Worm (Caenorhabditis elegans) whole organism, L3 larva: ENCODE data around the gene somi-1.

ENCODE experiments used
- R02D3.7 ChIP-seq: fragments of 150-350 bp; optimal IDR thresholded peaks from 2 replicates; lab custom pipeline; 2014; ENCODE audit warnings: missing biosample characterization, missing genetic modification characterization
- aly-2 ChIP-seq: fragments of 150-350 bp; optimal IDR thresholded peaks from 2 replicates; lab custom pipeline; 2014; ENCODE audit warnings: missing biosample characterization, missing genetic modification characterization
- elt-2 ChIP-seq: sonication (generic microtip); optimal IDR thresholded peaks from 2 replicates; lab custom pipeline; 2016; ENCODE audit warnings: missing genetic modification reagents, mild to moderate bottlenecking, missing genetic modification characterization, missing compliant biosample characterization
- hmg-11 ChIP-seq: sonication (generic microtip); optimal IDR thresholded peaks from 2 replicates; lab custom pipeline; 2016; ENCODE audit warnings: missing genetic modification characterization, missing compliant biosample characterization
- jun-1 ChIP-seq: fragments of 150-350 bp; optimal IDR thresholded peaks from 2 replicates; lab custom pipeline; 2014; ENCODE audit warnings: missing biosample characterization, missing genetic modification reagents, missing genetic modification characterization
- nhr-237 ChIP-seq: fragments of 150-350 bp; optimal IDR thresholded peaks from 2 replicates; lab custom pipeline; 2014; ENCODE audit warnings: missing biosample characterization, missing genetic modification characterization
- unc-62 ChIP-seq: fragments of 150-350 bp; sonication (generic microtip); optimal IDR thresholded peaks from 4 replicates; lab custom pipeline; 2014; ENCODE audit warnings: missing biosample characterization, missing genetic modification reagents, missing genetic modification characterization

DNA sequence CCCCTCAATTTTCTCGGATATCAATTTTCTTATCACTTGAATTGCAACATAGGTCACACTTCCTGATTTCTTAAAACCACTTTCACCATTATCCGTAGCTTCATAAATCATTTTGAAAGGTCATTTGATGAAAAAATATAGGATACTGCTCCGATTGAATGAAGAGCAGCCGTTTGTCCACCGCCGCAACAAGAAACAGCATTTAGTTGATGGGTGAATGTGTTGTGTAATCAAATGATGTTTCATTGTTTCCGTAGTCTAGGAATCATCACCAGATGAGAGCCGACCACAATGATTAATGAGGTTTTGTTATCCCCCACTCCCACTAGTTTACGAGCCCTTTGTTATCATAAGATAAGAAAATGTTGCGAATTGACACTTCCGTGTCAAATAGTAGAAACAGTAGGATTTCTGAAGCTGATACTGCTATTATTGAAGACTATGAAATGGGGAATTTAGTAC, 45.3 kb downstream of the somi-1 start, which contains the start of gene twk-43:
- TF ChIP-seq unc-62 (GFP tag; lab: Kevin White, UChicago) (no peak), jun-1 (tag; lab: Kevin White, UChicago) (no peak), elt-2 (tag; lab: Kevin White, UChicago) (no peak), hmg-11 (no peak), nhr-237 (tag; lab: Kevin White, UChicago) (no peak), R02D3.7 (tag; lab: Kevin White, UChicago) (no peak), aly-2 (tag; lab: Kevin White, UChicago) (no peak)
